Fruit fly (Drosophila melanogaster): Measurements from ENCODE around the gene RpL8.

RpL8 gene

dm6 chr3L:2555670-2556069, 31.6 kb upstream of the RpL8 start:
- no peak for TF ChIP-seq Dll (optimal IDR thresholded peaks at IDR 0.05)
- TF ChIP-seq CG8478 (optimal IDR thresholded peaks at IDR 0.05): no peak
- TF ChIP-seq pan (optimal IDR thresholded peaks at IDR 0.05): no peak
- TF ChIP-seq EcR (GFP tag; optimal IDR thresholded peaks at IDR 0.05): no peak
- TF ChIP-seq psq (optimal IDR thresholded peaks at IDR 0.05): no peak
- no peak for TF ChIP-seq usp (GFP tag; optimal IDR thresholded peaks at IDR 0.05)

DNA sequence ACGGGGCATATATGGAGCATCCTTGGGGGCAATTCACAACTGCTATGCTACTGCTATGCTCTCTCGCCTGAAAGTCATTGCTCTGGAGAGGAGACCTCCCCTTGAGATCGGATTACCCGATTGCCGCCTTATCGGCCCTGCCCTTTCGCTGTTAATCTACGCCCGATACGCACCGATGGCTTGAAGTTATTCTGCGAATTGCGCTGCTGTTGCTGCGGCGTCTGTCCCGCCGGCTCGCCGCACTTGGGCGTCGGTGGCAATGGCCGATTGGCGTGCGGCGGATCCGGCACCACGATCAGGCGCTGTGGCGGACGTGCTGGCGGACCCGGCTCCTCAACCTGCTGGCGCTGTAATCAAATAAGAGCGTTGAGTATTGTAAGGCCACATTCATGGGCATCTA, 21.2 kb upstream of the RpL8 start:
- no peak for TF ChIP-seq CG8478 (optimal IDR thresholded peaks at IDR 0.05)
- TF ChIP-seq psq (optimal IDR thresholded peaks at IDR 0.05): no peak
- no peak for TF ChIP-seq EcR (GFP tag; optimal IDR thresholded peaks at IDR 0.05)
- no peak for TF ChIP-seq pan (optimal IDR thresholded peaks at IDR 0.05)
- TF ChIP-seq Dll (optimal IDR thresholded peaks at IDR 0.05): no peak
- TF ChIP-seq usp (GFP tag; optimal IDR thresholded peaks at IDR 0.05): no peak

DNA sequence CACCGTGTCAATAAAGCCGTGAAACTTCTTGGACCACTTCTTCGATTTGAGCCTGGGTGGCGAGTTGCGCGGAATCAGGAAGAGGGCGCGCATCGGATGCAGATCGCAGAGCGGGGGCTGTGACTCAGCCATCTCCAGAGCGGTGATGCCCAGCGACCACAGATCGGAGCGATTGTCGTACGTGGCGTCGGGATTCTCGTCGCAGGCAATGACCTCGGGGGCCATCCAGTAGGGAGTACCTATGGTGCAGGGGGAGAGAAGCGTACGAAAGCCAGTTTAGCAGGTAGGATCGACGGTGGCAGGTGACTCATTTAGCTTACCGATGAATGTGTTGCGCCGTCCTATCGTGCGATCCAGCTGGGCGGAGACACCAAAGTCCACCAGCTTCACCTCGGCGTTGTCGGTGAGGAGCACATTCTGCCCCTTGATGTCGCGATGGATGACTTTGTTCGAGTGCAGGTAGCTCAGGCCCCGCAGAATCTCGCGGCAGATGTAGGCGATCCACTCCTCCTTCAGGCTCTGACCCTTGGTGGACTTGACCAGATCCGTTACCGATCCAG, 20.1 kb upstream of the RpL8 start:
- no peak for TF ChIP-seq usp (GFP tag; optimal IDR thresholded peaks at IDR 0.05)
- TF ChIP-seq psq (optimal IDR thresholded peaks at IDR 0.05): no peak

dm6 chr3L:2568274-2568673, 19.0 kb upstream of the RpL8 start:
- peak in 1 of 2 experiments; percentile 80 for TF ChIP-seq EcR (GFP tag; optimal IDR thresholded peaks at IDR 0.05)
- TF ChIP-seq usp (GFP tag; optimal IDR thresholded peaks at IDR 0.05): no peak
- TF ChIP-seq psq (optimal IDR thresholded peaks at IDR 0.05): no peak

dm6 chr3L:2570269-2570723, 17.0 kb upstream of the RpL8 start:
- no peak for TF ChIP-seq usp (GFP tag; optimal IDR thresholded peaks at IDR 0.05)
- no peak for TF ChIP-seq EcR (GFP tag; optimal IDR thresholded peaks at IDR 0.05)
- TF ChIP-seq pan (optimal IDR thresholded peaks at IDR 0.05): no peak
- TF ChIP-seq Dll (optimal IDR thresholded peaks at IDR 0.05): no peak
- no peak for TF ChIP-seq psq (optimal IDR thresholded peaks at IDR 0.05)
- TF ChIP-seq CG8478 (optimal IDR thresholded peaks at IDR 0.05): no peak

DNA sequence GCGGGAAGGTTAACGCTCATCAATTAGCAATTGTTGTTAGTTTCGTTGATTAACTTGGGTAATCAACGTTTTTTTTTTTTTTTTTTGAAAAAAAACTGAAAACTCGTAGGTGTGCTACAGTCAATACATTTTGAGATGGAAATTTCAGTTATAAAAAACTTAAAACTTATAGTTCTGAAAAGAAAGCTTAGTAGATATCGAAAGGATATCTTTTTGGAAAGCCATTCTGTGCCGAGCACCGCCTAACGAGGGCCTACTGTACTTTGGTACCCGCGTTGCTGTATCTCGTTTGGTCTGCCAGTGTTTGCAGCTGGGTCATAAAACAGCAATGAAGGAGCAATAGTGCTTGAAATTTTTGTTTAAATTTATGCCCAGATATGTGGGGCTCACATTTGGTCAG, 15.3 kb upstream of the RpL8 start:
- TF ChIP-seq EcR (GFP tag; optimal IDR thresholded peaks at IDR 0.05) (no peak), psq (optimal IDR thresholded peaks at IDR 0.05) (no peak), CG8478 (optimal IDR thresholded peaks at IDR 0.05) (no peak), pan (optimal IDR thresholded peaks at IDR 0.05) (no peak), usp (GFP tag; optimal IDR thresholded peaks at IDR 0.05) (no peak), Dll (optimal IDR thresholded peaks at IDR 0.05) (no peak)

DNA sequence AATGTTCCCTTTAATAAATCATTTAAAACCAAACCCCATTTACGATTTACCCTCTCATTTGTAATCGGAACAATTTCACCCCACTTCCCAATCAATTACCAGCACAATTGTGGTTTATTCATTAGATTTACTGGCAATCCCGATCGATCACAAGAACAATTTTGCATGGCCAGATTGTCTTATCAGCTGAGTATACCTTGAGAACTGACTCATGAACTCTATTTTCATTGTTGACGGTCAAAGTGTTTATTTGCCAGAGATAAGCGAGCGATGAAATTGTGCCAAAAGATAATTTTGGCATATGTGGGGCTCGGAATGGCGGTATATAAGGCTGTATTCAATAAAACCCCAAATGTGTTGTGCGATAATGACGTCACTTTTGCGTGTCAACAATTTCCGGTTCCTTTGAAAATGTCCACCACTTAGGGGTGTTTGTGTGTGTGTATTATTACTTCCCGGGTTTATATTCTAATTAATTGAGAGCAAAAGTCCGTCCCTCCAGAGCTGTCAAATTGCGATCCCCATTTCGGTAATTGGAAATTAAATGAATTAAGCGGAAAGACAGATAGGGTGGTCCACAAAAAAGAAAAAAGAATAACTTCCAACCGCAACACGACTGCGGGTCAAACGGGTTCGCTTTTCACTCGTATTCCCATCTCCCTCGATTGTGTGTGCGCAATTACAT, 14.2 kb upstream of the RpL8 start:
- TF ChIP-seq CG8478 (optimal IDR thresholded peaks at IDR 0.05): no peak
- no peak for TF ChIP-seq EcR (GFP tag; optimal IDR thresholded peaks at IDR 0.05)

DNA sequence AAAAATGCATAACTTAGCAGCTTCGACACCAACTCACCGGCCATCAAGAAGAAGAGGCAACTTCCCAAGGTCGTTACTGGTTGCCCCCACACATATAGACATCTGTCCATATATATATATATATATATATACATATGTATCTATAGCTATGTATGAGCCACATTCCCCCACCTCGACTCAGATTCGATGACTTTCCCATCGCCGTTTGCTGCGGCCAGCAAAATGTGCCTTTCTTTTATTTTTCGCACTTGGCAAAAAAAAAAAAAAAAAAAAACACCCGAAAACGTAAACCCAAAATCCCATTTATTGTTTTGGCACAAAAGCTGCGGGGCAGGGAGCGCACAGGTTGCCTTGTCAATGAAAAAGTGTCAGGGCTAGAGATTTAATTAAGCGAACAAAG, 12.5 kb upstream of the RpL8 start:
- TF ChIP-seq usp (GFP tag; optimal IDR thresholded peaks at IDR 0.05): no peak
- TF ChIP-seq CG8478 (optimal IDR thresholded peaks at IDR 0.05): no peak
- TF ChIP-seq pan (optimal IDR thresholded peaks at IDR 0.05): no peak

- TF ChIP-seq EcR (GFP tag; optimal IDR thresholded peaks at IDR 0.05): no peak
- TF ChIP-seq CG8478 (optimal IDR thresholded peaks at IDR 0.05): no peak
These were observed 12.0 kb upstream of the RpL8 start for dm6 chr3L:2575240-2575639.

dm6 chr3L:2577096-2577831, 10.0 kb upstream of the RpL8 start:
- TF ChIP-seq usp (GFP tag; optimal IDR thresholded peaks at IDR 0.05) (no peak), Dll (optimal IDR thresholded peaks at IDR 0.05) (no peak), EcR (GFP tag; optimal IDR thresholded peaks at IDR 0.05) (no peak), CG8478 (optimal IDR thresholded peaks at IDR 0.05) (no peak), psq (optimal IDR thresholded peaks at IDR 0.05) (no peak), pan (optimal IDR thresholded peaks at IDR 0.05) (no peak)

dm6 chr3L:2578315-2578714, 8.9 kb upstream of the RpL8 start:
- TF ChIP-seq Dll (optimal IDR thresholded peaks at IDR 0.05): no peak
- no peak for TF ChIP-seq EcR (GFP tag; optimal IDR thresholded peaks at IDR 0.05)
- TF ChIP-seq usp (GFP tag; optimal IDR thresholded peaks at IDR 0.05): no peak
- TF ChIP-seq psq (optimal IDR thresholded peaks at IDR 0.05): no peak
- TF ChIP-seq CG8478 (optimal IDR thresholded peaks at IDR 0.05): no peak
- no peak for TF ChIP-seq pan (optimal IDR thresholded peaks at IDR 0.05)

DNA sequence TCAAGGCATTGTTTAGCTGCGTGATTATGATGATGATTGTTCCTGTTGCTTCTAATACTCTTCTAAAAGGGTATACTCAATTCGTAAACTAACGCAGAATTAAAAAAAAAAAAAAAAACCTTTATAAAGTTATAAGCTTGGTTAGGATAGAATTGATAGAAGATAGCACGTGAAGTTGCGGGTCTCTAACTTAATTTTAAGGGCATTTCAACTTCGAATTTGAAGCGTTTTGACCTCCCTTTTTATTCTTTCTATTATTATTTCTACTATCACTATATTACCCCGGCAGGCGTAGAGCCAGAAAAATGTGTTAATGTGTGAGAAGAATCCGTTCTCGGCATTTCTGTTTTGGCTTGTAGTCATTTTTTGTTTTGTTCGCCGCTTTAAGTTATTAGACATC, 8.5 kb upstream of the RpL8 start:
- TF ChIP-seq CG8478 (optimal IDR thresholded peaks at IDR 0.05) (no peak), psq (optimal IDR thresholded peaks at IDR 0.05) (no peak), EcR (GFP tag; optimal IDR thresholded peaks at IDR 0.05) (no peak)

DNA sequence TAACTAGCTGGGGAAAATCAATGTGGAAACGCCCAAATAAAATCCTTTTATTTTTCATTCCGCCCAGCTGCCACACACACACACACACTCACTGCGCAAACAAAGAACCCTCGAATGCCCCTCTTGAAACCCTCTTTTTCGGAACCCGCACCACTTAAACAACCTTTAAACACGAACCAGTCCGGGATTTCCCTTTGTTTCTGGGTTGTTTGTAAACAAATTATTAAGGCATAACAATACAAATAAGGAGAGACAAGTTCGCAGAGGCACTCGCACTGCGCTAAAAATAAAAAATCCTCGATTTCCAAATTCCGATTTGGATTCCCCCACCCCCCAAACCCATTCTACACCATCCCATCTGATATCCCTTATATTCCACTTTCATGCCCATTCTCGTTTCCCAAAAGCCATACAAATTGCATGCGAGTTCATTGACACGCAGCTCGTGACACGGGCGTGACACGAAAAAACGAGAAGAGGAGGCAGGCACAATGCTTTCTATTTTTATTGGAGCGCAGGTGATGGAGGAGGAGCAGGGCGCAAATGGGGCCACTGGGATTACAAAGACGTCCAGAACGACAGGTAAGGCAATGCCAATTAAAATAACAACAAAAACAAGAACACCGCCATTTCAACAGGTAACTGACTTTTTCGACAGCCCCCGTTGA, 7.6 kb upstream of the RpL8 start:
- TF ChIP-seq EcR (GFP tag; optimal IDR thresholded peaks at IDR 0.05) (peak; percentile 40 to 81), Dll (optimal IDR thresholded peaks at IDR 0.05) (no peak)
